Worm (Caenorhabditis elegans) whole organism, midembryonic: ENCODE results near the gene wrn-1.

Experiments used
- cog-1 ChIP-seq: sonication (generic microtip); optimal IDR thresholded peaks from 2 replicates; lab custom pipeline; 2016; ENCODE audit warnings: missing genetic modification characterization, missing compliant biosample characterization
- flt-1 ChIP-seq: fragments of 200-800 bp; sonication (Bioruptor generic); IDR thresholded peaks from 2 replicates; pipeline ENCODE4 v1.3.6; 2022; ENCODE audit warnings: missing genetic modification characterization, missing compliant biosample characterization
- klf-2 ChIP-seq: fragments of 200-800 bp; sonication (Bioruptor generic); conservative IDR thresholded peaks from 2 replicates; pipeline ENCODE4 v1.3.6; 2022; ENCODE audit warnings: missing genetic modification reagents, missing genetic modification characterization, missing compliant biosample characterization
- tab-1 ChIP-seq: fragments of 200-800 bp; sonication (Bioruptor generic); IDR thresholded peaks from 2 replicates; pipeline ENCODE4 v1.3.6; 2022; ENCODE audit warnings: missing genetic modification characterization, missing compliant biosample characterization
- ztf-23 ChIP-seq: fragments of 200-800 bp; sonication (Bioruptor generic); IDR thresholded peaks from 2 replicates; pipeline ENCODE4 v1.3.6; 2022; ENCODE audit warnings: missing genetic modification reagents, missing genetic modification characterization, missing compliant biosample characterization

DNA sequence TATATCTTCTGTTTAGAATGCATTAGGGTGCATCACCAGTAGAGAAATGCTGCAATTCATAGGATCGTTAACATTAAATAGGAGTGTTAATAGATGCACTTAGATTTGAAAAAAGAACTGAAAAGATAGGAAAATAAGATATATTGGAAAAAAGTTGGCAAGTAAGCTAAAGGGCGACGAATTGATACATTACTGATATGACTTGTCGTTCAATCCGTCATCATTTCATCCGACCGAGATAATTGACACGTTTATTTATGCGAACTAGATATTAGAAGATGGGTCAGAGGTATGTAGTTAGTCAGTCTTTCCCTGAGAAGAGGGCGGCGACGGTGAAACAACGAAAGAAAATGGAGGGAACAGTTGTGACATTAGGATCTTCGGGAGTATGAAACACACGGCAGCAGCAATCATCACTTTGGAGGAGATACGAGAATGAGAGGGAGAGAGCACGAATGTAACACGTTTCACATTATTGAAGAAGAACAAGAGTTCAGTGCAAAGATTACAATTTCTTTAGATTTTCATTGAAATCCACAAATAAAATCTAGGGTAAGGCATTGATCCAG, 9.9 kb upstream of the wrn-1 start, which contains the start of gene lron-15:
- TF ChIP-seq flt-1 (no peak), klf-2 (no peak), ztf-23 (GFP tag; lab: Robert Waterston, UW) (no peak), tab-1 (GFP tag; lab: Robert Waterston, UW) (no peak), cog-1 (tag; lab: Kevin White, UChicago) (no peak)
